Fruit fly (Drosophila melanogaster) whole organism, embryonic: ENCODE measurements around the gene Ssu72.
A peak's percentile ranks its signal among the peaks of the same experiment; 100 is the strongest.

Source experiments
- ATbp ChIP-seq: fragments of 200-800 bp; sonication (Bioruptor generic); optimal IDR thresholded peaks from 2 replicates; lab custom pipeline; 2017; ENCODE audit warnings: missing biosample characterization, mild to moderate bottlenecking, missing genetic modification characterization, missing genetic modification reagents
- Antp ChIP-seq: fragments of 200-800 bp; sonication (Bioruptor generic); optimal IDR thresholded peaks from 3 replicates; lab custom pipeline; 2016; ENCODE audit warnings: missing biosample characterization, missing genetic modification characterization
- B-H2 ChIP-seq: fragments of 200-800 bp; sonication (Bioruptor generic); optimal IDR thresholded peaks from 2 replicates; lab custom pipeline; 2018; ENCODE audit warnings: missing biosample characterization, mild to moderate bottlenecking, missing genetic modification characterization
- CG10366 ChIP-seq: fragments of 200-800 bp; sonication (Bioruptor generic); IDR thresholded peaks from 2 replicates; pipeline ENCODE4 v1.3.6; 2022; ENCODE audit warnings: missing biosample characterization, missing genetic modification characterization
- CG10462 ChIP-seq: fragments of 200-800 bp; sonication (Bioruptor generic); optimal IDR thresholded peaks from 2 replicates; lab custom pipeline; 2016; ENCODE audit warnings: missing biosample characterization, missing genetic modification characterization
- CG10959 ChIP-seq: fragments of 200-800 bp; sonication (Bioruptor generic); IDR thresholded peaks from 2 replicates; pipeline ENCODE4 v1.3.6; 2022; ENCODE audit warnings: missing biosample characterization, missing genetic modification characterization
- CG10979 ChIP-seq: fragments of 200-800 bp; sonication (Bioruptor generic); optimal IDR thresholded peaks from 2 replicates; lab custom pipeline; 2018; ENCODE audit warnings: missing biosample characterization, mild to moderate bottlenecking, missing genetic modification characterization, moderate library complexity
- CG11247 ChIP-seq: fragments of 200-800 bp; sonication (Bioruptor generic); IDR thresholded peaks from 2 replicates; pipeline ENCODE4 v1.3.6; 2022; ENCODE audit warnings: missing biosample characterization, missing genetic modification characterization
- CG12219 ChIP-seq: fragments of 200-800 bp; sonication (Bioruptor generic); optimal IDR thresholded peaks from 3 replicates; lab custom pipeline; 2018; ENCODE audit warnings: missing biosample characterization, mild to moderate bottlenecking, missing genetic modification characterization
- CG13775 ChIP-seq: fragments of 200-800 bp; sonication (Bioruptor generic); optimal IDR thresholded peaks from 3 replicates; lab custom pipeline; 2017; ENCODE audit warnings: missing biosample characterization, mild to moderate bottlenecking, missing genetic modification characterization
- CG14965 ChIP-seq: fragments of 200-800 bp; sonication (Bioruptor generic); optimal IDR thresholded peaks from 2 replicates; lab custom pipeline; 2016; ENCODE audit warnings: missing biosample characterization, missing genetic modification characterization, borderline replicate concordance
- CG15011 ChIP-seq: fragments of 200-800 bp; sonication (Bioruptor generic); optimal IDR thresholded peaks from 3 replicates; lab custom pipeline; 2018; ENCODE audit warnings: missing biosample characterization, mild to moderate bottlenecking, missing genetic modification characterization
- CG15514 ChIP-seq: fragments of 200-800 bp; sonication (Bioruptor generic); optimal IDR thresholded peaks from 3 replicates; lab custom pipeline; 2017; ENCODE audit warnings: missing biosample characterization, missing genetic modification characterization, mild to moderate bottlenecking, moderate library complexity, missing genetic modification reagents
- CG17802 ChIP-seq: fragments of 200-800 bp; sonication (Bioruptor generic); optimal IDR thresholded peaks from 2 replicates; lab custom pipeline; 2018; ENCODE audit warnings: missing biosample characterization, mild to moderate bottlenecking, missing genetic modification characterization, moderate library complexity
- CG3281 ChIP-seq: fragments of 200-800 bp; sonication (Bioruptor generic); optimal IDR thresholded peaks from 3 replicates; lab custom pipeline; 2017; ENCODE audit warnings: missing biosample characterization, mild to moderate bottlenecking, missing genetic modification characterization
- CG42726 ChIP-seq: fragments of 200-800 bp; sonication (Bioruptor generic); IDR thresholded peaks from 2 replicates; pipeline ENCODE4 v1.3.6; 2022; ENCODE audit warnings: missing biosample characterization, missing genetic modification characterization; ENCODE audit not compliant: partially characterized antibody
- CG4328 ChIP-seq: fragments of 200-800 bp; sonication (Bioruptor generic); optimal IDR thresholded peaks from 3 replicates; lab custom pipeline; 2017; ENCODE audit warnings: missing biosample characterization, missing genetic modification reagents, missing genetic modification characterization
- CG6791 ChIP-seq: fragments of 200-800 bp; sonication (Bioruptor generic); IDR thresholded peaks from 3 replicates; pipeline ENCODE4 v1.3.6; 2022; ENCODE audit warnings: missing biosample characterization, missing genetic modification characterization; ENCODE audit not compliant: partially characterized antibody
- CG9727 ChIP-seq: fragments of 200-800 bp; sonication (Bioruptor generic); optimal IDR thresholded peaks from 3 replicates; lab custom pipeline; 2017; ENCODE audit warnings: missing biosample characterization, mild to moderate bottlenecking, missing genetic modification characterization
- CG9797 ChIP-seq: fragments of 200-800 bp; sonication (Bioruptor generic); optimal IDR thresholded peaks from 3 replicates; lab custom pipeline; 2018; ENCODE audit warnings: missing biosample characterization, mild to moderate bottlenecking, missing genetic modification characterization
- CG9932 ChIP-seq: fragments of 200-800 bp; sonication (Bioruptor generic); IDR thresholded peaks from 2 replicates; pipeline ENCODE4 v1.3.6; 2022; ENCODE audit warnings: missing biosample characterization, missing genetic modification characterization
- Chrac-16 ChIP-seq: fragments of 200-800 bp; sonication (Bioruptor generic); optimal IDR thresholded peaks from 3 replicates; lab custom pipeline; 2016; ENCODE audit warnings: missing biosample characterization, missing genetic modification characterization
- CrebB ChIP-seq: fragments of 200-800 bp; sonication (Bioruptor generic); optimal IDR thresholded peaks from 3 replicates; lab custom pipeline; 2018; ENCODE audit warnings: missing biosample characterization, mild to moderate bottlenecking, missing genetic modification characterization
- Dbx ChIP-seq: fragments of 200-800 bp; sonication (Bioruptor generic); IDR thresholded peaks from 3 replicates; pipeline ENCODE4 v1.3.6; 2022; ENCODE audit warnings: missing biosample characterization, missing genetic modification characterization
- Ets65A ChIP-seq: fragments of 200-800 bp; sonication (Bioruptor generic); peaks from one replicate; lab custom pipeline; 2016; ENCODE audit warnings: missing biosample characterization, missing genetic modification characterization
- Fer2 ChIP-seq: fragments of 200-800 bp; sonication (Bioruptor generic); optimal IDR thresholded peaks from 2 replicates; lab custom pipeline; 2018; ENCODE audit warnings: missing biosample characterization, mild to moderate bottlenecking, missing genetic modification characterization, moderate library complexity
- HHEX ChIP-seq: fragments of 200-800 bp; sonication (Bioruptor generic); optimal IDR thresholded peaks from 3 replicates; lab custom pipeline; 2017; ENCODE audit warnings: missing biosample characterization, mild to moderate bottlenecking, missing genetic modification characterization, missing genetic modification reagents
- HLH4C ChIP-seq: fragments of 200-800 bp; sonication (Bioruptor generic); IDR thresholded peaks from 3 replicates; pipeline ENCODE4 v1.3.6; 2022; ENCODE audit warnings: missing biosample characterization, missing genetic modification characterization; ENCODE audit not compliant: partially characterized antibody
- HmgD ChIP-seq: fragments of 200-800 bp; sonication (Bioruptor generic); optimal IDR thresholded peaks from 3 replicates; lab custom pipeline; 2016; ENCODE audit warnings: missing biosample characterization, missing genetic modification characterization
- Max ChIP-seq: fragments of 200-800 bp; sonication (Bioruptor generic); optimal IDR thresholded peaks from 2 replicates; lab custom pipeline; 2016; ENCODE audit warnings: missing biosample characterization, mild to moderate bottlenecking, missing genetic modification characterization
- Sry-β ChIP-seq: fragments of 200-800 bp; sonication (Bioruptor generic); optimal IDR thresholded peaks from 2 replicates; lab custom pipeline; 2018; ENCODE audit warnings: missing biosample characterization, mild to moderate bottlenecking, missing genetic modification characterization, moderate library complexity
- bcd ChIP-seq: fragments of 200-800 bp; sonication (Bioruptor generic); optimal IDR thresholded peaks from 2 replicates; lab custom pipeline; 2017; ENCODE audit warnings: missing biosample characterization, mild to moderate bottlenecking, missing genetic modification characterization
- cg ChIP-seq: fragments of 200-800 bp; sonication (Bioruptor generic); optimal IDR thresholded peaks from 3 replicates; lab custom pipeline; 2019; ENCODE audit warnings: missing biosample characterization, mild to moderate bottlenecking, missing genetic modification characterization, moderate library complexity
- chm ChIP-seq: fragments of 200-800 bp; sonication (Bioruptor generic); IDR thresholded peaks from 2 replicates; pipeline ENCODE4 v1.3.6; 2022; ENCODE audit warnings: missing biosample characterization, missing genetic modification characterization
- crp ChIP-seq, 2 experiments: fragments of 200-800 bp; sonication (Bioruptor generic); optimal IDR thresholded peaks; 2 replicates in 1 of 2; 3 replicates in 1 of 2; lab custom pipeline; 2017; ENCODE audit warnings: missing biosample characterization in 2 of 2, missing genetic modification characterization in 2 of 2, mild to moderate bottlenecking in 1 of 2, moderate library complexity in 1 of 2
- ems ChIP-seq: fragments of 200-800 bp; sonication (Bioruptor generic); optimal IDR thresholded peaks from 3 replicates; lab custom pipeline; 2016; ENCODE audit warnings: missing biosample characterization, missing genetic modification characterization
- ewg ChIP-seq: fragments of 200-800 bp; sonication (Bioruptor generic); optimal IDR thresholded peaks from 3 replicates; lab custom pipeline; 2017; ENCODE audit warnings: mild to moderate bottlenecking, missing biosample characterization, missing genetic modification reagents, missing genetic modification characterization
- gfzf ChIP-seq: fragments of 200-800 bp; sonication (Bioruptor generic); optimal IDR thresholded peaks from 2 replicates; lab custom pipeline; 2016; ENCODE audit warnings: missing biosample characterization, mild to moderate bottlenecking, missing genetic modification characterization, moderate library complexity
- gro ChIP-seq: fragments of 200-800 bp; sonication (Bioruptor generic); optimal IDR thresholded peaks from 2 replicates; lab custom pipeline; 2016; ENCODE audit warnings: missing biosample characterization, missing genetic modification characterization
- jing ChIP-seq: fragments of 200-800 bp; sonication (Bioruptor generic); optimal IDR thresholded peaks from 2 replicates; lab custom pipeline; 2018; ENCODE audit warnings: missing biosample characterization, mild to moderate bottlenecking, missing genetic modification characterization
- knrl ChIP-seq: fragments of 200-800 bp; sonication (Bioruptor generic); IDR thresholded peaks from 3 replicates; pipeline ENCODE4 v1.3.6; 2022; ENCODE audit warnings: missing biosample characterization, missing genetic modification characterization; ENCODE audit not compliant: partially characterized antibody
- mam ChIP-seq: fragments of 200-800 bp; sonication (Bioruptor generic); optimal IDR thresholded peaks from 3 replicates; lab custom pipeline; 2016; ENCODE audit warnings: missing biosample characterization, missing genetic modification characterization
- slbo ChIP-seq: fragments of 200-800 bp; sonication (Bioruptor generic); IDR thresholded peaks from 2 replicates; pipeline ENCODE4 v1.3.6; 2022; ENCODE audit warnings: missing biosample characterization, missing genetic modification characterization
- sob ChIP-seq: fragments of 200-800 bp; sonication (Bioruptor generic); IDR thresholded peaks from 2 replicates; pipeline ENCODE4 v1.3.6; 2022; ENCODE audit warnings: missing biosample characterization, missing genetic modification characterization
- sug ChIP-seq: fragments of 200-800 bp; optimal IDR thresholded peaks from 2 replicates; lab custom pipeline; 2019; ENCODE audit warnings: missing biosample characterization, mild to moderate bottlenecking, missing genetic modification characterization, moderate library complexity
- tio ChIP-seq: fragments of 200-800 bp; sonication (Bioruptor generic); optimal IDR thresholded peaks from 2 replicates; lab custom pipeline; 2017; ENCODE audit warnings: missing biosample characterization, missing genetic modification characterization, inconsistent platforms
- trem ChIP-seq: fragments of 200-800 bp; optimal IDR thresholded peaks from 3 replicates; lab custom pipeline; 2019; ENCODE audit warnings: missing biosample characterization, mild to moderate bottlenecking, missing genetic modification characterization, moderate library complexity
- wor ChIP-seq: fragments of 200-800 bp; sonication (Bioruptor generic); IDR thresholded peaks from 2 replicates; pipeline ENCODE4 v1.3.6; 2022; ENCODE audit warnings: missing biosample characterization, missing genetic modification characterization

Gene Ssu72

DNA sequence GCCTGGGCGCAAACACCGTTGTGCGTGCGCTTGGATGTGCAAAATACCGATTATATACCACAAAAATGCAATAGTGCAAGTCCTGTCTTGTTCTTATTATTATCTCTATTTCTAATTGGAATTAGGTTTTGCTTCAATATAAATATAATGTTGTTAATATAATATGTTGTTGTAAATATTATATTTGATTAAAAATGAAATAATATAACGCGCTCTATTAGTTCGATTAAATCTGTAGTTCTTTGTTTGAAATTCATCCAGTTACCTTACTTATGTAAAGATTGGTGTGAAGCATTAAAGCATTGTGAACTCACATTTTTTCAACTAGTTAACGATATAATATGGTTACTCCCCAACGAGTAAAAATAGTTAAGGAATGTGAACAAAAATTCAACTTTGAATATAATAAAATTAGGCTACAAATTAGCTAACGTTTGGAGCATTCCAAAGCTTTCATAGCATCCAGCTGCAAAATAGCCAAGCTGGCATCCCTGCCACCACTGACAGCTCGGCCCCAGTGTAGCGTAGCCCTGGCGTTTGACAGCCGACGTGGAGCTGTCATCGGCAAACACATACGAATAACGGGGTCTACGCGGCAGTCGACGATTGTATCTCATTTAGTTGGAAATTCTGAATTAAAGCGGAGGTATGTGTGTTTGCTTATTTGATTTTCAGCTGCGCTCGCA, 21.4 kb upstream of the Ssu72 start, which contains the start of the genes CG12237 and Sec61gamma (continued):
- TF ChIP-seq CG10959 (GFP tag; lab: Robert Waterston, UW) (no peak), sug (tag; lab: Kevin White, UChicago) (peak; percentile 44), Fer2 (tag; lab: Kevin White, UChicago) (no peak), CG12219 (GFP tag; lab: Kevin White, UChicago) (no peak), trem (tag; lab: Kevin White, UChicago) (peak; percentile 30), CG13775 (GFP tag; lab: Kevin White, UChicago) (peak; percentile 5), CG14965 (GFP tag; lab: Kevin White, UChicago) (no peak), gro (GFP tag; lab: Kevin White, UChicago) (peak; percentile 26), CrebB (tag; lab: Kevin White, UChicago) (peak; percentile 0), CG42726 (GFP tag; lab: Robert Waterston, UW) (peak; percentile 33; the same call in 1 of the 2 replicates), HHEX (GFP tag; lab: Kevin White, UChicago) (peak; percentile 11), ems (GFP tag; lab: Kevin White, UChicago) (peak; percentile 1), jing (GFP tag; lab: Kevin White, UChicago) (no peak), CG3281 (GFP tag; lab: Kevin White, UChicago) (peak; percentile 66), CG10462 (GFP tag; lab: Kevin White, UChicago) (peak; percentile 12), chm (peak; percentile 41; the same call in 1 of the 2 replicates), CG10979 (tag; lab: Kevin White, UChicago) (no peak), Chrac-16 (GFP tag; lab: Kevin White, UChicago) (no peak), Ets65A (GFP tag; lab: Kevin White, UChicago) (peak; percentile 59), CG15011 (no peak), Max (GFP tag; lab: Kevin White, UChicago) (peak; percentile 34), HmgD (peak; percentile 13), cg (GFP tag; lab: Kevin White, UChicago) (peak; percentile 36), Sry-β (GFP tag; lab: Kevin White, UChicago) (peak; percentile 96), CG11247 (GFP tag; lab: Robert Waterston, UW) (peak; percentile 46), Antp (GFP tag; lab: Kevin White, UChicago) (peak; percentile 28), CG9727 (GFP tag; lab: Kevin White, UChicago) (peak; percentile 25), CG9797 (GFP tag; lab: Kevin White, UChicago) (peak; percentile 31), HLH4C (GFP tag; lab: Robert Waterston, UW) (no peak), slbo (GFP tag; lab: Robert Waterston, UW) (peak; percentile 58), sob (0 out of 2 replicates have a peak, but pooled peaks have one; percentile 28), bcd (peak; percentile 42), CG17802 (peak; percentile 15), CG6791 (GFP tag; lab: Robert Waterston, UW) (0 out of 3 replicates have a peak, but pooled peaks have one; percentile 22), B-H2 (GFP tag; lab: Kevin White, UChicago) (peak; percentile 44), CG15514 (GFP tag; lab: Kevin White, UChicago) (peak; percentile 79), mam (GFP tag; lab: Kevin White, UChicago) (peak; percentile 37), ATbp (GFP tag; lab: Kevin White, UChicago) (no peak), ewg (peak; percentile 11), CG10366 (GFP tag; lab: Robert Waterston, UW) (peak; percentile 21; the same call in 1 of the 2 replicates), knrl (no peak), CG4328 (no peak), tio (GFP tag; lab: Kevin White, UChicago) (no peak), crp (GFP tag; optimal IDR thresholded peaks at IDR 0.05; lab: Kevin White, UChicago) (peak in 1 of 2 experiments; percentile 36), Dbx (GFP tag; lab: Robert Waterston, UW) (peak; percentile 53; the same call in 2 of the 3 replicates), CG9932 (peak; percentile 53; the same call in 1 of the 2 replicates), gfzf (GFP tag; lab: Kevin White, UChicago) (peak; percentile 39), wor (GFP tag; lab: Robert Waterston, UW) (no peak)
